Fruit fly (Drosophila melanogaster) whole organism, embryonic: Measurements from ENCODE around the gene DppIII.
A peak's percentile ranks its signal among the peaks of the same experiment; 100 is the strongest.

Experiments
- Atf3 ChIP-seq: fragments of 200-800 bp; sonication (Bioruptor generic); optimal IDR thresholded peaks from 3 replicates; lab custom pipeline; 2016; ENCODE audit warnings: missing biosample characterization, missing genetic modification characterization
- Bgb ChIP-seq: fragments of 200-800 bp; sonication (Bioruptor generic); IDR thresholded peaks from 2 replicates; pipeline ENCODE4 v1.3.6; 2022; ENCODE audit warnings: missing biosample characterization, missing genetic modification characterization; ENCODE audit not compliant: partially characterized antibody
- CG10209 ChIP-seq: fragments of 200-800 bp; sonication (Bioruptor generic); optimal IDR thresholded peaks from 3 replicates; lab custom pipeline; 2017; ENCODE audit warnings: missing biosample characterization, mild to moderate bottlenecking, missing genetic modification characterization, missing genetic modification reagents
- CG10267 ChIP-seq: fragments of 200-800 bp; sonication (Bioruptor generic); optimal IDR thresholded peaks from 2 replicates; lab custom pipeline; 2018; ENCODE audit warnings: missing biosample characterization, mild to moderate bottlenecking, missing genetic modification characterization, moderate library complexity
- CG10543 ChIP-seq: fragments of 200-800 bp; sonication (Bioruptor generic); optimal IDR thresholded peaks from 3 replicates; lab custom pipeline; 2017; ENCODE audit warnings: missing biosample characterization, mild to moderate bottlenecking, missing genetic modification characterization, moderate library complexity
- CG10979 ChIP-seq: fragments of 200-800 bp; sonication (Bioruptor generic); optimal IDR thresholded peaks from 2 replicates; lab custom pipeline; 2018; ENCODE audit warnings: missing biosample characterization, mild to moderate bottlenecking, missing genetic modification characterization, moderate library complexity
- CG12744 ChIP-seq: fragments of 200-800 bp; sonication (Bioruptor generic); optimal IDR thresholded peaks from 2 replicates; lab custom pipeline; 2016; ENCODE audit warnings: missing biosample characterization, missing genetic modification characterization
- CG13624 ChIP-seq: fragments of 200-800 bp; sonication (Bioruptor generic); optimal IDR thresholded peaks from 2 replicates; lab custom pipeline; 2016; ENCODE audit warnings: missing biosample characterization, missing genetic modification characterization
- CG15514 ChIP-seq: fragments of 200-800 bp; sonication (Bioruptor generic); optimal IDR thresholded peaks from 3 replicates; lab custom pipeline; 2017; ENCODE audit warnings: missing biosample characterization, missing genetic modification characterization, mild to moderate bottlenecking, moderate library complexity, missing genetic modification reagents
- CG15601 ChIP-seq: fragments of 200-800 bp; sonication (Bioruptor generic); optimal IDR thresholded peaks from 3 replicates; lab custom pipeline; 2019; ENCODE audit warnings: missing biosample characterization, mild to moderate bottlenecking, missing genetic modification characterization, moderate library complexity
- CG2202 ChIP-seq: fragments of 200-800 bp; sonication (Bioruptor generic); optimal IDR thresholded peaks from 2 replicates; lab custom pipeline; 2018; ENCODE audit warnings: missing biosample characterization, mild to moderate bottlenecking, missing genetic modification characterization
- CG2875 ChIP-seq: fragments of 200-800 bp; sonication (Bioruptor generic); optimal IDR thresholded peaks from 2 replicates; lab custom pipeline; 2017; ENCODE audit warnings: missing biosample characterization, mild to moderate bottlenecking, missing genetic modification characterization, missing genetic modification reagents
- CG33557 ChIP-seq: fragments of 200-800 bp; sonication (Bioruptor generic); optimal IDR thresholded peaks from 2 replicates; lab custom pipeline; 2019; ENCODE audit warnings: missing biosample characterization, mild to moderate bottlenecking, missing genetic modification characterization, moderate library complexity
- CG34422 ChIP-seq: fragments of 200-800 bp; sonication (Bioruptor generic); IDR thresholded peaks from 3 replicates; pipeline ENCODE4 v1.3.6; 2022; ENCODE audit warnings: missing biosample characterization, missing genetic modification characterization
- CG6689 ChIP-seq: fragments of 200-800 bp; sonication (Bioruptor generic); IDR thresholded peaks from 2 replicates; pipeline ENCODE4 v1.3.6; 2022; ENCODE audit warnings: missing biosample characterization, missing genetic modification characterization
- CG7372 ChIP-seq: fragments of 200-800 bp; sonication (Bioruptor generic); IDR thresholded peaks from 2 replicates; pipeline ENCODE4 v1.3.6; 2022; ENCODE audit warnings: missing biosample characterization, missing genetic modification characterization
- CG7928 ChIP-seq: fragments of 200-800 bp; sonication (Bioruptor generic); optimal IDR thresholded peaks from 2 replicates; lab custom pipeline; 2017; ENCODE audit warnings: missing biosample characterization, mild to moderate bottlenecking, missing genetic modification characterization
- CG7963 ChIP-seq: fragments of 200-800 bp; sonication (Bioruptor generic); IDR thresholded peaks from 3 replicates; pipeline ENCODE4 v1.3.6; 2022; ENCODE audit warnings: missing biosample characterization, missing genetic modification characterization; ENCODE audit not compliant: partially characterized antibody
- D ChIP-seq, 2 experiments: fragments of 200-800 bp in 1 of 2; fragments of >200 bp in 1 of 2; sonication (Bioruptor generic) in 1 of 2; optimal IDR thresholded peaks; 2 replicates in 1 of 2; 3 replicates in 1 of 2; lab custom pipeline; 2017; ENCODE audit warnings: mild to moderate bottlenecking in 1 of 2, missing biosample characterization in 1 of 2, missing genetic modification characterization in 1 of 2, missing genetic modification reagents in 1 of 2
- Eip74EF ChIP-seq, 2 experiments: fragments of 200-800 bp in 1 of 2; fragments of >200 bp in 1 of 2; sonication (Bioruptor generic) in 1 of 2; optimal IDR thresholded peaks; 2 replicates each; lab custom pipeline; 2017 to 2019; ENCODE audit warnings: missing biosample characterization in 2 of 2, missing genetic modification characterization in 2 of 2, mild to moderate bottlenecking in 1 of 2, moderate library complexity in 1 of 2
- Ets97D ChIP-seq: fragments of 200-800 bp; sonication (Bioruptor generic); optimal IDR thresholded peaks from 3 replicates; lab custom pipeline; 2016; ENCODE audit warnings: missing biosample characterization, missing genetic modification characterization
- Hmx ChIP-seq: fragments of 200-800 bp; sonication (Bioruptor generic); optimal IDR thresholded peaks from 2 replicates; lab custom pipeline; 2016; ENCODE audit warnings: missing biosample characterization, missing genetic modification characterization
- Hr3 ChIP-seq: fragments of 200-800 bp; sonication (Bioruptor generic); optimal IDR thresholded peaks from 3 replicates; lab custom pipeline; 2016; ENCODE audit warnings: missing biosample characterization, missing genetic modification characterization
- Mad ChIP-seq: fragments of 200-800 bp; sonication (Bioruptor generic); optimal IDR thresholded peaks from 2 replicates; lab custom pipeline; 2016; ENCODE audit warnings: missing biosample characterization, missing genetic modification characterization
- az2 ChIP-seq: fragments of 200-800 bp; sonication (Bioruptor generic); optimal IDR thresholded peaks from 3 replicates; lab custom pipeline; 2016; ENCODE audit warnings: missing biosample characterization, missing genetic modification characterization
- bab2 ChIP-seq: fragments of 200-800 bp; sonication (Bioruptor generic); optimal IDR thresholded peaks from 2 replicates; lab custom pipeline; 2016; ENCODE audit warnings: missing biosample characterization, missing genetic modification characterization
- cato ChIP-seq: fragments of 200-800 bp; sonication (Bioruptor generic); optimal IDR thresholded peaks from 2 replicates; lab custom pipeline; 2016; ENCODE audit warnings: missing biosample characterization, missing genetic modification characterization, borderline replicate concordance
- chm ChIP-seq: fragments of 200-800 bp; sonication (Bioruptor generic); IDR thresholded peaks from 2 replicates; pipeline ENCODE4 v1.3.6; 2022; ENCODE audit warnings: missing biosample characterization, missing genetic modification characterization
- crp ChIP-seq, 2 experiments: fragments of 200-800 bp; sonication (Bioruptor generic); optimal IDR thresholded peaks; 2 replicates in 1 of 2; 3 replicates in 1 of 2; lab custom pipeline; 2017; ENCODE audit warnings: missing biosample characterization in 2 of 2, missing genetic modification characterization in 2 of 2, mild to moderate bottlenecking in 1 of 2, moderate library complexity in 1 of 2
- dm ChIP-seq: fragments of 200-800 bp; sonication (Bioruptor generic); optimal IDR thresholded peaks from 3 replicates; lab custom pipeline; 2016; ENCODE audit warnings: missing biosample characterization, missing genetic modification characterization
- grau ChIP-seq: fragments of 200-800 bp; optimal IDR thresholded peaks from 3 replicates; lab custom pipeline; 2019; ENCODE audit warnings: missing biosample characterization, mild to moderate bottlenecking, missing genetic modification characterization, moderate library complexity
- hb ChIP-seq: fragments of 200-800 bp; sonication (Bioruptor generic); IDR thresholded peaks from 3 replicates; pipeline ENCODE4 v1.3.6; 2022; ENCODE audit warnings: missing biosample characterization, missing genetic modification characterization; ENCODE audit not compliant: partially characterized antibody
- hth ChIP-seq: fragments of >200 bp; optimal IDR thresholded peaks from 2 replicates; lab custom pipeline; 2017; ENCODE audit warnings: inconsistent platforms
- insv ChIP-seq, 2 experiments: fragments of 200-800 bp; sonication (Bioruptor generic); optimal IDR thresholded peaks; 3 replicates each; lab custom pipeline; 2016 to 2018; ENCODE audit warnings: missing biosample characterization in 2 of 2, missing genetic modification characterization in 2 of 2
- jing ChIP-seq: fragments of 200-800 bp; sonication (Bioruptor generic); optimal IDR thresholded peaks from 2 replicates; lab custom pipeline; 2018; ENCODE audit warnings: missing biosample characterization, mild to moderate bottlenecking, missing genetic modification characterization
- lov ChIP-seq, 2 experiments: fragments of 200-800 bp in 1 of 2; fragments of >200 bp in 1 of 2; sonication (Bioruptor generic) in 1 of 2; IDR thresholded peaks in 1 of 2; optimal IDR thresholded peaks in 1 of 2; 2 replicates in 1 of 2; 3 replicates in 1 of 2; pipeline versions ENCODE4 v1.3.6 to Lab custom; 2017 to 2022; ENCODE audit warnings: missing biosample characterization in 1 of 2, missing genetic modification characterization in 1 of 2
- mirr ChIP-seq: fragments of 200-800 bp; sonication (Bioruptor generic); optimal IDR thresholded peaks from 3 replicates; lab custom pipeline; 2018; ENCODE audit warnings: missing biosample characterization, mild to moderate bottlenecking, missing genetic modification characterization
- pho ChIP-seq: fragments of 200-800 bp; sonication (Bioruptor generic); optimal IDR thresholded peaks from 2 replicates; lab custom pipeline; 2016; ENCODE audit warnings: missing biosample characterization, missing genetic modification characterization
- seq ChIP-seq: fragments of 200-800 bp; sonication (Bioruptor generic); IDR thresholded peaks from 2 replicates; pipeline ENCODE4 v1.3.6; 2022; ENCODE audit warnings: missing biosample characterization, missing genetic modification characterization
- sima ChIP-seq: fragments of 200-800 bp; sonication (Bioruptor generic); optimal IDR thresholded peaks from 2 replicates; lab custom pipeline; 2016; ENCODE audit warnings: missing biosample characterization, missing genetic modification characterization
- sna ChIP-seq: fragments of 200-800 bp; sonication (Bioruptor generic); IDR thresholded peaks from 2 replicates; pipeline ENCODE4 v1.3.6; 2022; ENCODE audit warnings: missing biosample characterization, missing genetic modification characterization; ENCODE audit not compliant: partially characterized antibody
- stwl ChIP-seq: fragments of 200-800 bp; sonication (Bioruptor generic); optimal IDR thresholded peaks from 3 replicates; lab custom pipeline; 2018; ENCODE audit warnings: missing biosample characterization, mild to moderate bottlenecking, missing genetic modification characterization, moderate library complexity
- sug ChIP-seq: fragments of 200-800 bp; optimal IDR thresholded peaks from 2 replicates; lab custom pipeline; 2019; ENCODE audit warnings: missing biosample characterization, mild to moderate bottlenecking, missing genetic modification characterization, moderate library complexity
- tio ChIP-seq: fragments of 200-800 bp; sonication (Bioruptor generic); optimal IDR thresholded peaks from 2 replicates; lab custom pipeline; 2017; ENCODE audit warnings: missing biosample characterization, missing genetic modification characterization, inconsistent platforms
- twi ChIP-seq: fragments of 200-800 bp; optimal IDR thresholded peaks from 2 replicates; lab custom pipeline; 2019; ENCODE audit warnings: missing biosample characterization, mild to moderate bottlenecking, missing genetic modification characterization, moderate library complexity
- vnd ChIP-seq: fragments of 200-800 bp; sonication (Bioruptor generic); IDR thresholded peaks from 3 replicates; pipeline ENCODE4 v1.3.6; 2022; ENCODE audit warnings: missing biosample characterization, missing genetic modification characterization; ENCODE audit not compliant: partially characterized antibody
- wek ChIP-seq: fragments of 200-800 bp; sonication (Bioruptor generic); optimal IDR thresholded peaks from 3 replicates; lab custom pipeline; 2018; ENCODE audit warnings: missing biosample characterization, mild to moderate bottlenecking, missing genetic modification characterization, moderate library complexity
- yki ChIP-seq: fragments of >200 bp; optimal IDR thresholded peaks from 3 replicates; lab custom pipeline; 2018

DppIII gene

dm6 chr3R:8349449-8350115 is 5.4 kb downstream of the DppIII start, which contains the start of gene Atg13 (continued):
- TF ChIP-seq CG7963 (GFP tag; lab: Robert Waterston, UW): peak; percentile 72
- no peak for TF ChIP-seq CG10979 (tag; lab: Kevin White, UChicago)
- TF ChIP-seq CG10543 (GFP tag; lab: Kevin White, UChicago): no peak
- no peak for TF ChIP-seq jing (GFP tag; lab: Kevin White, UChicago)
- no peak for TF ChIP-seq dm
- TF ChIP-seq Hmx (GFP tag; lab: Kevin White, UChicago): no peak
- peak; percentile 6 for TF ChIP-seq twi (tag; lab: Kevin White, UChicago)
- no peak for TF ChIP-seq seq
- no peak for TF ChIP-seq CG2875 (GFP tag; lab: Kevin White, UChicago)
- TF ChIP-seq Atf3 (GFP tag; lab: Kevin White, UChicago): peak; percentile 35
- TF ChIP-seq Hr3: peak; percentile 35
- no peak for TF ChIP-seq hth (lab: Kevin White, UChicago)
- TF ChIP-seq stwl (tag; lab: Kevin White, UChicago): peak; percentile 25
- TF ChIP-seq bab2 (GFP tag; lab: Kevin White, UChicago): peak; percentile 2
- TF ChIP-seq CG7928 (GFP tag; lab: Kevin White, UChicago): no peak
- no peak for TF ChIP-seq cato (GFP tag; lab: Kevin White, UChicago)
- TF ChIP-seq CG7372 (GFP tag; lab: Robert Waterston, UW): no peak
- peak in 1 of 2 experiments; percentile 26 for TF ChIP-seq crp (GFP tag; optimal IDR thresholded peaks at IDR 0.05; lab: Kevin White, UChicago)
- peak; percentile 30 for TF ChIP-seq Mad (GFP tag; lab: Kevin White, UChicago)
- no peak for TF ChIP-seq sima (GFP tag; lab: Kevin White, UChicago)
- TF ChIP-seq grau (tag; lab: Kevin White, UChicago): peak; percentile 46
- TF ChIP-seq pho: peak; percentile 27
- peak; percentile 49 to 64 for TF ChIP-seq Eip74EF (GFP tag; optimal IDR thresholded peaks at IDR 0.05; lab: Kevin White, UChicago)
- TF ChIP-seq CG12744 (GFP tag; lab: Kevin White, UChicago): no peak
- no peak for TF ChIP-seq yki (lab: Kevin White, UChicago)
- TF ChIP-seq CG6689: no peak
- no peak for TF ChIP-seq CG33557
- peak; percentile 16 for TF ChIP-seq az2 (GFP tag; lab: Kevin White, UChicago)
- peak; percentile 57 for TF ChIP-seq wek (GFP tag; lab: Kevin White, UChicago)
- TF ChIP-seq CG13624: no peak
- TF ChIP-seq Bgb (GFP tag; lab: Robert Waterston, UW): peak; percentile 81
- no peak for TF ChIP-seq mirr (GFP tag; lab: Kevin White, UChicago)
- TF ChIP-seq CG10209: peak; percentile 8
- TF ChIP-seq lov (optimal IDR thresholded peaks at IDR 0.05; lab: Kevin White, UChicago): no peak
- no peak for TF ChIP-seq lov (GFP tag; IDR thresholded peaks at IDR 0.05; lab: Robert Waterston, UW)
- peak; percentile 56 for TF ChIP-seq hb (GFP tag; lab: Robert Waterston, UW)
- TF ChIP-seq CG15514 (GFP tag; lab: Kevin White, UChicago): peak; percentile 44
- TF ChIP-seq CG15601: no peak
- peak; percentile 44 for TF ChIP-seq Ets97D (GFP tag; lab: Kevin White, UChicago)
- peak; percentile 70; the same call in 1 of the 2 replicates for TF ChIP-seq chm (GFP tag; lab: Robert Waterston, UW)
- peak; percentile 59 for TF ChIP-seq sug (tag; lab: Kevin White, UChicago)
- TF ChIP-seq insv (GFP tag; optimal IDR thresholded peaks at IDR 0.05; lab: Kevin White, UChicago): no peak
- no peak for TF ChIP-seq tio (GFP tag; lab: Kevin White, UChicago)
- no peak for TF ChIP-seq CG2202 (tag; lab: Kevin White, UChicago)
- TF ChIP-seq vnd: peak; percentile 77
- TF ChIP-seq CG10267 (tag; lab: Kevin White, UChicago): peak; percentile 36
- no peak for TF ChIP-seq D (optimal IDR thresholded peaks at IDR 0.05; lab: Kevin White, UChicago)
- TF ChIP-seq D (GFP tag; optimal IDR thresholded peaks at IDR 0.05; lab: Kevin White, UChicago): no peak
- peak; percentile 6; the same call in 1 of the 3 replicates for TF ChIP-seq CG34422 (GFP tag; lab: Robert Waterston, UW)
- TF ChIP-seq sna (GFP tag; lab: Robert Waterston, UW): peak; percentile 44
